Worm (Caenorhabditis elegans) whole organism, midembryonic: ENCODE measurements around the gene F33G12.6.

ENCODE experiments used
- T22C8.4 ChIP-seq: fragments of 200-800 bp; sonication (Bioruptor generic); IDR thresholded peaks from 2 replicates; pipeline ENCODE4 v1.3.6; 2022; ENCODE audit warnings: missing genetic modification characterization, missing compliant biosample characterization
- cog-1 ChIP-seq: sonication (generic microtip); optimal IDR thresholded peaks from 2 replicates; lab custom pipeline; 2016; ENCODE audit warnings: missing genetic modification characterization, missing compliant biosample characterization
- flt-1 ChIP-seq: fragments of 200-800 bp; sonication (Bioruptor generic); IDR thresholded peaks from 2 replicates; pipeline ENCODE4 v1.3.6; 2022; ENCODE audit warnings: missing genetic modification characterization, missing compliant biosample characterization
- klf-2 ChIP-seq: fragments of 200-800 bp; sonication (Bioruptor generic); conservative IDR thresholded peaks from 2 replicates; pipeline ENCODE4 v1.3.6; 2022; ENCODE audit warnings: missing genetic modification reagents, missing genetic modification characterization, missing compliant biosample characterization
- med-1 ChIP-seq: sonication (generic microtip); optimal IDR thresholded peaks from 2 replicates; lab custom pipeline; 2017; ENCODE audit warnings: missing genetic modification characterization, mild to moderate bottlenecking, missing compliant biosample characterization, antibody characterized with exemption, missing genetic modification reagents; ENCODE audit not compliant: insufficient read depth
- ref-1 ChIP-seq: fragments of 200-800 bp; sonication (Bioruptor generic); conservative IDR thresholded peaks from 2 replicates; pipeline ENCODE4 v1.3.6; 2022; ENCODE audit warnings: missing genetic modification reagents, missing genetic modification characterization, missing compliant biosample characterization
- tab-1 ChIP-seq: fragments of 200-800 bp; sonication (Bioruptor generic); IDR thresholded peaks from 2 replicates; pipeline ENCODE4 v1.3.6; 2022; ENCODE audit warnings: missing genetic modification characterization, missing compliant biosample characterization
- ztf-23 ChIP-seq: fragments of 200-800 bp; sonication (Bioruptor generic); IDR thresholded peaks from 2 replicates; pipeline ENCODE4 v1.3.6; 2022; ENCODE audit warnings: missing genetic modification reagents, missing genetic modification characterization, missing compliant biosample characterization
- ztf-29 ChIP-seq: fragments of 200-800 bp; sonication (Bioruptor generic); IDR thresholded peaks from 2 replicates; pipeline ENCODE4 v1.3.6; 2022; ENCODE audit warnings: missing genetic modification reagents, missing genetic modification characterization, missing compliant biosample characterization

Gene F33G12.6

ce11 chrII:5081124-5081913 is 31.6 kb downstream of the F33G12.6 start, which contains the start of gene dsh-2:
Gene dsh-2 (minus strand): TSS chrII:5081174.
- peak; percentile 63; the same call in 1 of the 2 replicates for TF ChIP-seq T22C8.4 (GFP tag; lab: Robert Waterston, UW)
- TF ChIP-seq ztf-29, result no peak

- TF ChIP-seq ztf-23 (GFP tag; lab: Robert Waterston, UW) (no peak), flt-1 (GFP tag; lab: Robert Waterston, UW) (no peak), klf-2 (no peak), med-1 (GFP tag; lab: Kevin White, UChicago) (no peak), ref-1 (no peak), ztf-29 (no peak), T22C8.4 (GFP tag; lab: Robert Waterston, UW) (no peak), tab-1 (GFP tag; lab: Robert Waterston, UW) (no peak), cog-1 (tag; lab: Kevin White, UChicago) (no peak)
These were observed 33.6 kb downstream of the F33G12.6 start, which contains the start of gene C04G6.4 for ce11 chrII:5083341-5083740. Gene C04G6.4 (minus strand): TSS chrII:5083441.

- TF ChIP-seq ztf-23 (GFP tag; lab: Robert Waterston, UW), result no peak
These were observed 34.5 kb downstream of the F33G12.6 start for ce11 chrII:5084225-5084624.

- TF ChIP-seq ztf-29 (no peak), med-1 (GFP tag; lab: Kevin White, UChicago) (no peak), flt-1 (GFP tag; lab: Robert Waterston, UW) (no peak), tab-1 (GFP tag; lab: Robert Waterston, UW) (no peak), ref-1 (no peak), klf-2 (no peak), ztf-23 (GFP tag; lab: Robert Waterston, UW) (no peak), cog-1 (tag; lab: Kevin White, UChicago) (no peak), T22C8.4 (GFP tag; lab: Robert Waterston, UW) (no peak)
These were observed 35.7 kb downstream of the F33G12.6 start, which contains the start of gene txt-9 for ce11 chrII:5085450-5085849. Gene txt-9 (plus strand): TSS chrII:5085785.

ce11 chrII:5086143-5086542 is 36.4 kb downstream of the F33G12.6 start:
- TF ChIP-seq flt-1 (GFP tag; lab: Robert Waterston, UW) (no peak), ztf-29 (no peak)

ce11 chrII:5091640-5092243 is 42.0 kb downstream of the F33G12.6 start, which contains the start of gene pld-1:
Gene pld-1 (minus strand): TSS chrII:5091690.
- TF ChIP-seq ztf-23 (GFP tag; lab: Robert Waterston, UW) (no peak), flt-1 (GFP tag; lab: Robert Waterston, UW) (no peak), cog-1 (tag; lab: Kevin White, UChicago) (no peak), T22C8.4 (GFP tag; lab: Robert Waterston, UW) (no peak), klf-2 (no peak), ref-1 (no peak), ztf-29 (no peak), tab-1 (GFP tag; lab: Robert Waterston, UW) (no peak), med-1 (GFP tag; lab: Kevin White, UChicago) (no peak)

ce11 chrII:5092362-5093281 is 42.9 kb downstream of the F33G12.6 start, which contains the start of gene C04G6.2:
Gene C04G6.2 (plus strand): TSS chrII:5093231.
- TF ChIP-seq med-1 (GFP tag; lab: Kevin White, UChicago) (no peak), ztf-29 (no peak), cog-1 (tag; lab: Kevin White, UChicago) (peak; percentile 82)

- no peak for TF ChIP-seq tab-1 (GFP tag; lab: Robert Waterston, UW)
- TF ChIP-seq ztf-29, result no peak
- TF ChIP-seq cog-1 (tag; lab: Kevin White, UChicago), result no peak
- TF ChIP-seq klf-2, result no peak
These were observed 44.2 kb downstream of the F33G12.6 start, which contains the start of gene C04G6.13 for ce11 chrII:5093945-5094344. Gene C04G6.13 (plus strand): TSS chrII:5094245.

- peak; percentile 98 for TF ChIP-seq klf-2
- TF ChIP-seq ztf-23 (GFP tag; lab: Robert Waterston, UW), result peak; percentile 98
- peak; percentile 85 for TF ChIP-seq tab-1 (GFP tag; lab: Robert Waterston, UW)
- peak; percentile 99 for TF ChIP-seq ref-1
- peak; percentile 88 for TF ChIP-seq flt-1 (GFP tag; lab: Robert Waterston, UW)
- TF ChIP-seq ztf-29, result peak; percentile 57; the same call in 1 of the 2 replicates
These were observed 47.7 kb downstream of the F33G12.6 start for ce11 chrII:5097463-5097862.

- no peak for TF ChIP-seq T22C8.4 (GFP tag; lab: Robert Waterston, UW)
- TF ChIP-seq ref-1, result no peak
- TF ChIP-seq flt-1 (GFP tag; lab: Robert Waterston, UW), result no peak
- TF ChIP-seq cog-1 (tag; lab: Kevin White, UChicago), result no peak
- TF ChIP-seq ztf-29, result no peak
- TF ChIP-seq tab-1 (GFP tag; lab: Robert Waterston, UW), result no peak
- no peak for TF ChIP-seq med-1 (GFP tag; lab: Kevin White, UChicago)
- no peak for TF ChIP-seq klf-2
- no peak for TF ChIP-seq ztf-23 (GFP tag; lab: Robert Waterston, UW)
These were observed 49.3 kb downstream of the F33G12.6 start for ce11 chrII:5099034-5099433.
